Worm (Caenorhabditis elegans) whole organism, young adult: ENCODE results near the gene str-63.
"Not testable (repeated sequence)": the region's sequence is repeated elsewhere in the genome, so short reads cannot be mapped to it uniquely, and the experiment has no call there.

Experiments
- B0261.1 ChIP-seq: sonication (generic microtip); optimal IDR thresholded peaks from 2 replicates; lab custom pipeline; 2016; ENCODE audit warnings: mild to moderate bottlenecking, missing genetic modification characterization, moderate library complexity, missing compliant biosample characterization
- Y95B8A.8 ChIP-seq: fragments of 200-800 bp; sonication (Bioruptor generic); IDR thresholded peaks from 2 replicates; pipeline ENCODE4 v1.3.6; 2022; ENCODE audit warnings: missing genetic modification reagents, missing genetic modification characterization, missing compliant biosample characterization
- egrh-3 ChIP-seq: fragments of 200-800 bp; sonication (Bioruptor generic); IDR thresholded peaks from 2 replicates; pipeline ENCODE4 v1.3.6; 2022; ENCODE audit warnings: missing genetic modification reagents, missing genetic modification characterization, missing compliant biosample characterization
- ets-4 ChIP-seq: fragments of 200-800 bp; sonication (Bioruptor generic); optimal IDR thresholded peaks from 2 replicates; lab custom pipeline; 2018; ENCODE audit warnings: mild to moderate bottlenecking, missing genetic modification characterization, missing compliant biosample characterization
- mxl-1 ChIP-seq: sonication (generic microtip); optimal IDR thresholded peaks from 2 replicates; lab custom pipeline; 2016; ENCODE audit warnings: missing genetic modification characterization, missing compliant biosample characterization
- unc-62 ChIP-seq: fragments of 150-350 bp; optimal IDR thresholded peaks from 2 replicates; lab custom pipeline; 2014; ENCODE audit warnings: missing biosample characterization, missing genetic modification reagents, missing genetic modification characterization

DNA sequence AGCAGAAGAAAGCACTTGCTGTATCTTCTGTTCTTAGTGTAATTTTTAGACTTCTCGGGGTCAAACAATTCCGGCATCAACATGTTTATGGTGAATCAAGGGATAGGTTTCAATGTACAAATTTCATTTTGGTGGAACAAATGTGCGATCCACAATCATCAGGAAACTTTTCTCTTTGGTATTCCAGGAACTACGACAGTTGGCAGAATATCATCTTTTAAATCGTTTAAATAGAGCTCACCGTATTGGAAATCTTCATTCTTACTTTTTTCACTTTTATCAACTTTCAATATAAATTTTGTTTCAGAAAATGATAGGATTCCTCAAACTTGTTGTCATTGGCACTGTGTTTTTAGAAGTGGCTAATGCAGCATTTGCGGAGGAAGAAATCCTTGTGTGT, 45.4 kb downstream of the str-63 start, which contains the start of gene T20D4.12:
- TF ChIP-seq B0261.1 (tag; lab: Kevin White, UChicago); egrh-3; Y95B8A.8 (GFP tag; lab: Robert Waterston, UW); ets-4 (GFP tag; lab: Kevin White, UChicago); unc-62 (GFP tag; lab: Kevin White, UChicago); mxl-1 (tag; lab: Kevin White, UChicago): not testable (repeated sequence)
